Worm (Caenorhabditis elegans): Measurements from ENCODE around the gene fbxa-160.

ce11 chrII:1662881-1663280, 38.4 kb upstream of the fbxa-160 start, which contains the start of gene ZC204.14:
- TF ChIP-seq lin-39 (tag; optimal IDR thresholded peaks at IDR 0.05) (no peak), nhr-12 (tag; optimal IDR thresholded peaks at IDR 0.05) (no peak), dmd-4 (tag; optimal IDR thresholded peaks at IDR 0.05) (no peak), nhr-129 (tag; optimal IDR thresholded peaks at IDR 0.05) (no peak), ama-1 (optimal IDR thresholded peaks at IDR 0.05) (no peak), crh-2 (tag; optimal IDR thresholded peaks at IDR 0.05) (no peak), unc-39 (tag; optimal IDR thresholded peaks at IDR 0.05) (no peak), sma-3 (GFP tag; optimal IDR thresholded peaks at IDR 0.05) (no peak), elt-1 (tag; optimal IDR thresholded peaks at IDR 0.05) (no peak), aly-2 (tag; optimal IDR thresholded peaks at IDR 0.05) (no peak), ztf-11 (tag; optimal IDR thresholded peaks at IDR 0.05) (no peak)

Data from whole organism, L2 larva.